Fruit fly (Drosophila melanogaster) whole organism, embryonic: ENCODE measurements around the gene CG9662.

Experiments used
- CG17186 ChIP-seq: fragments of 200-800 bp; sonication (Bioruptor generic); optimal IDR thresholded peaks from 3 replicates; lab custom pipeline; 2017; ENCODE audit warnings: missing biosample characterization, missing genetic modification reagents, missing genetic modification characterization
- CG3726 ChIP-seq: fragments of 200-800 bp; sonication (Bioruptor generic); IDR thresholded peaks from 3 replicates; pipeline ENCODE4, ENCODE4 v1.3.6; 2022; ENCODE audit warnings: missing biosample characterization, missing genetic modification characterization
- CG6254 ChIP-seq: fragments of 200-800 bp; sonication (Bioruptor generic); optimal IDR thresholded peaks from 3 replicates; lab custom pipeline; 2017; ENCODE audit warnings: mild to moderate bottlenecking, missing biosample characterization, missing genetic modification reagents, missing genetic modification characterization
- CG8765 ChIP-seq: fragments of 200-800 bp; sonication (Bioruptor generic); IDR thresholded peaks from 2 replicates; pipeline ENCODE4 v1.3.6; 2022; ENCODE audit warnings: missing biosample characterization, missing genetic modification characterization
- D19B ChIP-seq: fragments of 200-800 bp; sonication (Bioruptor generic); optimal IDR thresholded peaks from 2 replicates; lab custom pipeline; 2017; ENCODE audit warnings: missing biosample characterization, mild to moderate bottlenecking, missing genetic modification characterization
- Dfd ChIP-seq, 2 experiments: fragments of >200 bp; optimal IDR thresholded peaks; 2 replicates each; lab custom pipeline; 2017; ENCODE audit warnings: missing biosample characterization in 2 of 2, missing genetic modification characterization in 2 of 2
- Ets65A ChIP-seq: fragments of 200-800 bp; sonication (Bioruptor generic); peaks from one replicate; lab custom pipeline; 2016; ENCODE audit warnings: missing biosample characterization, missing genetic modification characterization
- MESR4 ChIP-seq: fragments of 200-800 bp; sonication (Bioruptor generic); optimal IDR thresholded peaks from 2 replicates; lab custom pipeline; 2018; ENCODE audit warnings: missing biosample characterization, mild to moderate bottlenecking, missing genetic modification characterization, moderate library complexity
- sd ChIP-seq: fragments of 200-800 bp; sonication (Bioruptor generic); optimal IDR thresholded peaks from 3 replicates; lab custom pipeline; 2018; ENCODE audit warnings: missing biosample characterization, mild to moderate bottlenecking, missing genetic modification characterization, moderate library complexity
- sna ChIP-seq: fragments of 200-800 bp; sonication (Bioruptor generic); IDR thresholded peaks from 2 replicates; pipeline ENCODE4 v1.3.6; 2022; ENCODE audit warnings: missing biosample characterization, missing genetic modification characterization; ENCODE audit not compliant: partially characterized antibody

- TF ChIP-seq MESR4 (GFP tag; lab: Kevin White, UChicago) (no peak), Ets65A (GFP tag; lab: Kevin White, UChicago) (no peak), CG3726 (GFP tag; lab: Robert Waterston, UW) (no peak), sd (no peak), CG8765 (GFP tag; lab: Robert Waterston, UW) (no peak), CG17186 (GFP tag; lab: Kevin White, UChicago) (no peak), CG6254 (GFP tag; lab: Kevin White, UChicago) (no peak), D19B (GFP tag; lab: Kevin White, UChicago) (no peak), sna (GFP tag; lab: Robert Waterston, UW) (no peak), Dfd (GFP tag; optimal IDR thresholded peaks at IDR 0.05; lab: Kevin White, UChicago) (no peak)
Observed at dm6 chr2L:3410260-3410659, 33.7 kb upstream of the CG9662 start, which contains the start of gene CG8840.
